Worm (Caenorhabditis elegans) whole organism, mixed stage, embryonic: ENCODE results near the gene F13H10.5.
A peak's percentile ranks its signal among the peaks of the same experiment; 100 is the strongest.

ENCODE experiments used
- M03D4.4 ChIP-seq: sonication (generic microtip); optimal IDR thresholded peaks from 2 replicates; lab custom pipeline; 2017; ENCODE audit warnings: mild to moderate bottlenecking, missing genetic modification characterization, missing compliant biosample characterization
- bed-3 ChIP-seq: fragments of 200-800 bp; sonication (Bioruptor generic); optimal IDR thresholded peaks from 3 replicates; lab custom pipeline; 2018; ENCODE audit warnings: mild to moderate bottlenecking, missing genetic modification characterization, moderate library complexity, missing compliant biosample characterization
- blmp-1 ChIP-seq: fragments of 150-350 bp; optimal IDR thresholded peaks from 2 replicates; lab custom pipeline; 2014; ENCODE audit warnings: missing biosample characterization, missing genetic modification characterization
- ceh-43 ChIP-seq: fragments of 200-800 bp; sonication (Bioruptor generic); optimal IDR thresholded peaks from 2 replicates; lab custom pipeline; 2018; ENCODE audit warnings: mild to moderate bottlenecking, missing genetic modification characterization, moderate library complexity, missing compliant biosample characterization
- ceh-83 ChIP-seq: fragments of 200-800 bp; sonication (Bioruptor generic); optimal IDR thresholded peaks from 2 replicates; lab custom pipeline; 2018; ENCODE audit warnings: mild to moderate bottlenecking, missing genetic modification characterization, missing compliant biosample characterization
- ces-1 ChIP-seq: fragments of 150-350 bp; optimal IDR thresholded peaks from 2 replicates; lab custom pipeline; 2014; ENCODE audit warnings: missing biosample characterization, missing genetic modification reagents, missing genetic modification characterization
- cnd-1 ChIP-seq: fragments of 200-800 bp; sonication (Bioruptor generic); optimal IDR thresholded peaks from 2 replicates; lab custom pipeline; 2018; ENCODE audit warnings: mild to moderate bottlenecking, missing genetic modification characterization, missing compliant biosample characterization
- elt-1 ChIP-seq: sonication (generic microtip); optimal IDR thresholded peaks from 2 replicates; lab custom pipeline; 2017; ENCODE audit warnings: missing genetic modification characterization, mild to moderate bottlenecking, missing compliant biosample characterization, antibody characterized with exemption, moderate library complexity, borderline replicate concordance; ENCODE audit not compliant: insufficient read depth
- flh-1 ChIP-seq: fragments of 200-800 bp; sonication (Bioruptor generic); optimal IDR thresholded peaks from 2 replicates; lab custom pipeline; 2018; ENCODE audit warnings: mild to moderate bottlenecking, missing genetic modification characterization, moderate library complexity, missing compliant biosample characterization
- ham-2 ChIP-seq: fragments of 200-800 bp; sonication (Bioruptor generic); optimal IDR thresholded peaks from 2 replicates; lab custom pipeline; 2018; ENCODE audit warnings: mild to moderate bottlenecking, missing genetic modification characterization, missing compliant biosample characterization
- hlh-1 ChIP-seq: fragments of 150-350 bp; optimal IDR thresholded peaks from 2 replicates; lab custom pipeline; 2014; ENCODE audit warnings: missing biosample characterization, missing genetic modification reagents, missing genetic modification characterization
- lin-32 ChIP-seq: fragments of 200-800 bp; sonication (Bioruptor generic); optimal IDR thresholded peaks from 2 replicates; lab custom pipeline; 2018; ENCODE audit warnings: mild to moderate bottlenecking, missing genetic modification characterization, missing compliant biosample characterization
- lsy-2 ChIP-seq: fragments of 150-350 bp; optimal IDR thresholded peaks from 2 replicates; lab custom pipeline; 2014; ENCODE audit warnings: missing biosample characterization, missing genetic modification characterization
- mab-5 ChIP-seq: fragments of 150-350 bp; optimal IDR thresholded peaks from 2 replicates; lab custom pipeline; 2014; ENCODE audit warnings: missing biosample characterization, missing genetic modification characterization
- mls-2 ChIP-seq: sonication (generic microtip); optimal IDR thresholded peaks from 2 replicates; lab custom pipeline; 2016; ENCODE audit warnings: mild to moderate bottlenecking, missing genetic modification characterization, moderate library complexity, missing compliant biosample characterization
- nhr-12 ChIP-seq: fragments of 150-350 bp; optimal IDR thresholded peaks from 2 replicates; lab custom pipeline; 2014; ENCODE audit warnings: missing biosample characterization, missing genetic modification characterization
- nhr-237 ChIP-seq: fragments of 150-350 bp; optimal IDR thresholded peaks from 2 replicates; lab custom pipeline; 2014; ENCODE audit warnings: missing biosample characterization, missing genetic modification characterization
- nhr-76 ChIP-seq: sonication (generic microtip); optimal IDR thresholded peaks from 2 replicates; lab custom pipeline; 2017; ENCODE audit warnings: missing biosample characterization, missing genetic modification characterization
- sem-2 ChIP-seq: fragments of 200-800 bp; sonication (Bioruptor generic); optimal IDR thresholded peaks from 2 replicates; lab custom pipeline; 2018; ENCODE audit warnings: mild to moderate bottlenecking, missing genetic modification characterization, missing compliant biosample characterization
- sptf-1 ChIP-seq: sonication (generic microtip); optimal IDR thresholded peaks from 2 replicates; lab custom pipeline; 2017; ENCODE audit warnings: mild to moderate bottlenecking, missing genetic modification characterization, moderate library complexity, missing compliant biosample characterization
- unc-120 ChIP-seq: sonication (generic microtip); optimal IDR thresholded peaks from 2 replicates; lab custom pipeline; 2017; ENCODE audit warnings: missing genetic modification characterization, missing compliant biosample characterization; ENCODE audit not compliant: poor library complexity, severe bottlenecking
- zip-8 ChIP-seq: fragments of 150-350 bp; optimal IDR thresholded peaks from 2 replicates; lab custom pipeline; 2014; ENCODE audit warnings: missing biosample characterization, missing genetic modification characterization

The F13H10.5 gene

ce11 chrIV:11037118-11037719 is 46.4 kb downstream of the F13H10.5 start:
- TF ChIP-seq zip-8 (tag; lab: Kevin White, UChicago) = no peak
- TF ChIP-seq ces-1 = peak; percentile 40

ce11 chrIV:11038218-11038617 is 47.4 kb downstream of the F13H10.5 start:
- TF ChIP-seq cnd-1 (tag; lab: Kevin White, UChicago) = no peak
- TF ChIP-seq hlh-1 (tag; lab: Kevin White, UChicago) = no peak
- TF ChIP-seq M03D4.4 (tag; lab: Kevin White, UChicago) = no peak
- no peak for TF ChIP-seq flh-1
- no peak for TF ChIP-seq ham-2 (GFP tag; lab: Kevin White, UChicago)

ce11 chrIV:11038618-11038664 is 47.6 kb downstream of the F13H10.5 start, which contains the start of gene kdin-1:
Gene kdin-1 (plus strand): TSS chrIV:11038655.
- TF ChIP-seq nhr-76 (tag; lab: Kevin White, UChicago) (no peak), nhr-12 (tag; lab: Kevin White, UChicago) (no peak), ces-1 (no peak), cnd-1 (tag; lab: Kevin White, UChicago) (no peak), blmp-1 (tag; lab: Kevin White, UChicago) (no peak), lsy-2 (tag; lab: Kevin White, UChicago) (no peak), bed-3 (GFP tag; lab: Kevin White, UChicago) (no peak), elt-1 (tag; lab: Kevin White, UChicago) (no peak), mab-5 (tag; lab: Kevin White, UChicago) (no peak), nhr-237 (tag; lab: Kevin White, UChicago) (no peak), ceh-43 (GFP tag; lab: Kevin White, UChicago) (no peak), sem-2 (GFP tag; lab: Kevin White, UChicago) (no peak), flh-1 (no peak), ham-2 (GFP tag; lab: Kevin White, UChicago) (no peak), lin-32 (GFP tag; lab: Kevin White, UChicago) (no peak), unc-120 (tag; lab: Kevin White, UChicago) (no peak), mls-2 (no peak), sptf-1 (tag; lab: Kevin White, UChicago) (no peak)

- TF ChIP-seq ces-1 (peak; percentile 13), hlh-1 (tag; lab: Kevin White, UChicago) (peak; percentile 7), ham-2 (GFP tag; lab: Kevin White, UChicago) (peak; percentile 20), ceh-83 (GFP tag; lab: Kevin White, UChicago) (no peak)
These were observed 47.9 kb downstream of the F13H10.5 start for ce11 chrIV:11038665-11039064.
